Worm (Caenorhabditis elegans) whole organism, L2 larva: ENCODE data around the gene cyp-37B1.

Source experiments
- lin-11 ChIP-seq: fragments of 150-350 bp; sonication (generic microtip); optimal IDR thresholded peaks from 2 replicates; lab custom pipeline; 2014; ENCODE audit warnings: missing biosample characterization, missing genetic modification characterization, inconsistent platforms, mixed read lengths
- nhr-10 ChIP-seq: sonication (generic microtip); optimal IDR thresholded peaks from 2 replicates; lab custom pipeline; 2017; ENCODE audit warnings: missing biosample characterization, missing genetic modification characterization
- nhr-25 ChIP-seq: fragments of 150-350 bp; sonication (generic microtip); optimal IDR thresholded peaks from 3 replicates; lab custom pipeline; 2014; ENCODE audit warnings: missing biosample characterization, missing genetic modification characterization
- nhr-6 ChIP-seq: fragments of 150-350 bp; optimal IDR thresholded peaks from 2 replicates; lab custom pipeline; 2014; ENCODE audit warnings: missing biosample characterization, missing genetic modification characterization
- zag-1 ChIP-seq: fragments of 150-350 bp; optimal IDR thresholded peaks from 2 replicates; lab custom pipeline; 2014; ENCODE audit warnings: missing biosample characterization, missing genetic modification characterization
- ztf-11 ChIP-seq: sonication (generic microtip); optimal IDR thresholded peaks from 2 replicates; lab custom pipeline; 2017; ENCODE audit warnings: missing biosample characterization, missing genetic modification characterization

DNA sequence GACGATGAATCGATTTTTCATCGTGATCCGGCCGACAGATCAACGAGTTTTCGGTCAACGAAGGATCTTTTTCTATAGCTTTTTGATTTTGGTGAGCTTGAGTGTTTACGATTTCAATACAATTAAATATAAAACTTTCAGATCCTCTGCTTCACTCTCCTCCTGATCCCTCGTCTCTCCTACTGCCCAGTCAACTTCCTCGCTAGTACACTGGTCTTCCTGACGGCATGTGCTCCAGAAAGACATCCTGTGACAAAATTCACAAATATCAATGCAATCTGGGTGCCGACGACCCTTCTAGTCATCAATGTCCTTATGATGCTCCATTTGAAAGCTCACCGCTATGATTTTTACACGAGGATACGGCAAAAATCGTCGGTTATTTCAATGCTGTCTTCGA, 30.4 kb downstream of the cyp-37B1 start:
- TF ChIP-seq ztf-11 (tag; lab: Kevin White, UChicago) (no peak), zag-1 (tag; lab: Kevin White, UChicago) (no peak), nhr-25 (tag; lab: Kevin White, UChicago) (no peak), nhr-6 (tag; lab: Kevin White, UChicago) (no peak), lin-11 (tag; lab: Kevin White, UChicago) (no peak), nhr-10 (tag; lab: Kevin White, UChicago) (no peak)
